Worm (Caenorhabditis elegans) whole organism, L4 larva: ENCODE measurements around the gene C08F1.6.
"Not testable (repeated sequence)": the region's sequence is repeated elsewhere in the genome, so short reads cannot be mapped to it uniquely, and the experiment has no call there.

ENCODE experiments used
- D1046.2 ChIP-seq: fragments of 200-800 bp; sonication (Bioruptor generic); IDR thresholded peaks from 2 replicates; pipeline ENCODE4 v1.3.6; 2022; ENCODE audit warnings: missing genetic modification characterization, missing compliant biosample characterization
- Y105C5A.15 ChIP-seq: fragments of 200-800 bp; sonication (Bioruptor generic); IDR thresholded peaks from 2 replicates; pipeline ENCODE4 v1.3.6; 2022; ENCODE audit warnings: missing genetic modification characterization, missing compliant biosample characterization
- ZK546.5 ChIP-seq, 2 experiments: sonication (generic microtip); optimal IDR thresholded peaks; 2 replicates each; lab custom pipeline; 2017; ENCODE audit warnings: missing biosample characterization in 2 of 2, missing genetic modification characterization in 2 of 2
- aly-2 ChIP-seq: sonication (generic microtip); optimal IDR thresholded peaks from 2 replicates; lab custom pipeline; 2018; ENCODE audit warnings: missing biosample characterization, missing genetic modification characterization
- arid-1 ChIP-seq: fragments of 200-800 bp; sonication (Bioruptor generic); conservative IDR thresholded peaks from 2 replicates; pipeline ENCODE4 v1.3.6; 2022; ENCODE audit warnings: missing genetic modification reagents, missing genetic modification characterization, missing compliant biosample characterization
- attf-4 ChIP-seq: sonication (generic microtip); optimal IDR thresholded peaks from 3 replicates; lab custom pipeline; 2017; ENCODE audit warnings: missing biosample characterization, missing genetic modification characterization
- ceh-20 ChIP-seq: fragments of 200-800 bp; sonication (Bioruptor generic); IDR thresholded peaks from 2 replicates; pipeline ENCODE4 v1.3.6; 2022; ENCODE audit warnings: missing genetic modification reagents, missing genetic modification characterization, missing compliant biosample characterization
- ceh-44 ChIP-seq: fragments of 200-800 bp; sonication (Bioruptor generic); IDR thresholded peaks from 2 replicates; pipeline ENCODE4 v1.3.6; 2022; ENCODE audit warnings: missing genetic modification reagents, missing genetic modification characterization, missing compliant biosample characterization
- ceh-62 ChIP-seq: sonication (generic microtip); optimal IDR thresholded peaks from 2 replicates; lab custom pipeline; 2017; ENCODE audit warnings: missing biosample characterization, missing genetic modification characterization
- ceh-82 ChIP-seq: sonication (generic microtip); optimal IDR thresholded peaks from 2 replicates; lab custom pipeline; 2017; ENCODE audit warnings: missing biosample characterization, missing genetic modification characterization
- ctbp-1 ChIP-seq: fragments of 200-800 bp; sonication (Bioruptor generic); IDR thresholded peaks from 2 replicates; pipeline ENCODE4 v1.3.6; 2022; ENCODE audit warnings: missing genetic modification reagents, missing genetic modification characterization, missing compliant biosample characterization
- daf-12 ChIP-seq: fragments of 150-350 bp; optimal IDR thresholded peaks from 2 replicates; lab custom pipeline; 2014; ENCODE audit warnings: missing biosample characterization, missing genetic modification reagents, missing genetic modification characterization
- daf-16 ChIP-seq, 3 experiments: sonication (generic microtip); optimal IDR thresholded peaks; 2 replicates each; lab custom pipeline; 2016 to 2017; ENCODE audit warnings: missing genetic modification characterization in 3 of 3, missing genetic modification reagents in 3 of 3, mild to moderate bottlenecking in 2 of 3, missing compliant biosample characterization in 2 of 3, missing biosample characterization in 1 of 3, moderate library complexity in 1 of 3
- daf-8 ChIP-seq: fragments of 200-800 bp; sonication (Bioruptor generic); IDR thresholded peaks from 2 replicates; pipeline ENCODE4 v1.3.6; 2022; ENCODE audit warnings: missing genetic modification characterization, missing compliant biosample characterization
- fos-1 ChIP-seq: fragments of 150-350 bp; optimal IDR thresholded peaks from 2 replicates; lab custom pipeline; 2014; ENCODE audit warnings: missing biosample characterization, missing genetic modification characterization
- gei-8 ChIP-seq: fragments of 200-800 bp; sonication (Bioruptor generic); optimal IDR thresholded peaks from 2 replicates; lab custom pipeline; 2018; ENCODE audit warnings: mild to moderate bottlenecking, missing genetic modification characterization, missing compliant biosample characterization
- lim-7 ChIP-seq: fragments of 200-800 bp; sonication (Bioruptor generic); IDR thresholded peaks from 2 replicates; pipeline ENCODE4 v1.3.6; 2022; ENCODE audit warnings: missing genetic modification characterization, missing compliant biosample characterization
- lin-13 ChIP-seq: fragments of 150-350 bp; optimal IDR thresholded peaks from 2 replicates; lab custom pipeline; 2014; ENCODE audit warnings: missing biosample characterization, missing genetic modification reagents, missing genetic modification characterization
- lin-15B ChIP-seq: fragments of 150-350 bp; sonication (generic microtip); optimal IDR thresholded peaks from 3 replicates; lab custom pipeline; 2014; ENCODE audit warnings: missing biosample characterization, missing genetic modification characterization
- lin-39 ChIP-seq: fragments of 150-350 bp; optimal IDR thresholded peaks from 2 replicates; lab custom pipeline; 2014; ENCODE audit warnings: missing biosample characterization, missing genetic modification reagents, missing genetic modification characterization
- madf-9 ChIP-seq: fragments of 200-800 bp; sonication (Bioruptor generic); conservative IDR thresholded peaks from 2 replicates; pipeline ENCODE4 v1.3.6; 2022; ENCODE audit warnings: missing genetic modification reagents, missing genetic modification characterization, missing compliant biosample characterization
- mxl-3 ChIP-seq: fragments of 200-800 bp; sonication (Bioruptor generic); optimal IDR thresholded peaks from 2 replicates; lab custom pipeline; 2018; ENCODE audit warnings: mild to moderate bottlenecking, missing genetic modification characterization, missing compliant biosample characterization
- nhr-28 ChIP-seq: fragments of 150-350 bp; optimal IDR thresholded peaks from 2 replicates; lab custom pipeline; 2014; ENCODE audit warnings: missing biosample characterization, missing genetic modification characterization
- nhr-41 ChIP-seq: fragments of 200-800 bp; sonication (Bioruptor generic); IDR thresholded peaks from 2 replicates; pipeline ENCODE4 v1.3.6; 2022; ENCODE audit warnings: missing genetic modification reagents, missing genetic modification characterization, missing compliant biosample characterization
- pha-4 ChIP-seq, 2 experiments: fragments of 150-350 bp in 1 of 2; fragments of 200-800 bp in 1 of 2; sonication (Bioruptor generic) in 1 of 2; IDR thresholded peaks in 1 of 2; optimal IDR thresholded peaks in 1 of 2; 2 replicates each; pipeline versions ENCODE4 v1.3.6 to Lab custom; 2014 to 2022; ENCODE audit warnings: missing genetic modification characterization in 2 of 2, missing genetic modification reagents in 2 of 2, missing biosample characterization in 1 of 2, missing compliant biosample characterization in 1 of 2
- pqm-1 ChIP-seq: sonication (generic microtip); optimal IDR thresholded peaks from 2 replicates; lab custom pipeline; 2017; ENCODE audit warnings: missing biosample characterization, missing genetic modification characterization
- saeg-2 ChIP-seq: fragments of 200-800 bp; sonication (Bioruptor generic); IDR thresholded peaks from 2 replicates; pipeline ENCODE4 v1.3.6; 2022; ENCODE audit warnings: missing genetic modification reagents, missing genetic modification characterization, missing compliant biosample characterization
- sdz-12 ChIP-seq: fragments of 200-800 bp; sonication (Bioruptor generic); optimal IDR thresholded peaks from 2 replicates; lab custom pipeline; 2018; ENCODE audit warnings: mild to moderate bottlenecking, missing genetic modification characterization, missing compliant biosample characterization
- skn-1 ChIP-seq: fragments of 150-350 bp; optimal IDR thresholded peaks from 2 replicates; lab custom pipeline; 2014; ENCODE audit warnings: missing biosample characterization, missing genetic modification characterization
- snpc-4 ChIP-seq: fragments of 150-350 bp; optimal IDR thresholded peaks from 2 replicates; lab custom pipeline; 2014; ENCODE audit warnings: missing biosample characterization, missing genetic modification characterization
- spr-1 ChIP-seq: sonication (generic microtip); optimal IDR thresholded peaks from 2 replicates; lab custom pipeline; 2016; ENCODE audit warnings: mild to moderate bottlenecking, missing genetic modification characterization, missing compliant biosample characterization
- unc-130 ChIP-seq: sonication (generic microtip); optimal IDR thresholded peaks from 2 replicates; lab custom pipeline; 2016; ENCODE audit warnings: missing genetic modification reagents, missing genetic modification characterization, missing compliant biosample characterization
- unc-62 ChIP-seq, 3 experiments: fragments of 150-350 bp in 1 of 3; sonication (generic microtip); optimal IDR thresholded peaks in 2 of 3; peaks in 1 of 3; 1 replicate in 1 of 3; 2 replicates in 2 of 3; lab custom pipeline; 2014 to 2017; ENCODE audit warnings: missing biosample characterization in 3 of 3, missing genetic modification characterization in 3 of 3, missing genetic modification reagents in 3 of 3, missing genotype in 1 of 3
- zip-2 ChIP-seq: fragments of 150-350 bp; optimal IDR thresholded peaks from 2 replicates; lab custom pipeline; 2014; ENCODE audit warnings: missing biosample characterization, missing genetic modification characterization

C08F1.6 gene

DNA sequence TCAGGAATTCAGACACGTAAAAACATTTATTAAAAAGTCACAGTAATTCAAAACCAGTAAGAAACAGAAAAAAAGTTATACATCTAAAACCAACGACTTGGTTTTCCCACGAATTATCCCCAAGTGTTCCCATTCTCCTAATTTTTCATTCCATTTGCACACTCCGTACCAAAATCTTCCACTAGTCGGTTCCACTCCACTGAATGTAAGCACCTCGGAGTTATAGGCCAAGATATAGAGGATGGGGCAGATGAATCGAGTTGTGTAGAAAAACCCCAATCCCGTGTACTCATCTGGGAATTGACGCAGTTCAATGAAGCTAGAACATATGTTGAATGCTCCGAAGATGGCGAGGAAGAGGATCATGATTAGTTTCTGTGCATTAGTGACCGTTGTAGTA is 779 bp downstream of the C08F1.6 start:
- TF ChIP-seq unc-62 (GFP tag; optimal IDR thresholded peaks at IDR 0.05 in 1 of 2; lab: Kevin White, UChicago): peak in 1 of 2 experiments; percentile 97
- no peak for TF ChIP-seq unc-62 (tag; optimal IDR thresholded peaks at IDR 0.05; lab: Kevin White, UChicago)
- no peak for TF ChIP-seq D1046.2 (GFP tag; lab: Robert Waterston, UW)
- no peak for TF ChIP-seq ceh-44
- TF ChIP-seq lin-13 (GFP tag; lab: Kevin White, UChicago): no peak
- no peak for TF ChIP-seq mxl-3 (GFP tag; lab: Kevin White, UChicago)
- no peak for TF ChIP-seq lim-7 (GFP tag; lab: Robert Waterston, UW)
- TF ChIP-seq ceh-62 (tag; lab: Kevin White, UChicago): no peak
- TF ChIP-seq daf-12 (tag; lab: Kevin White, UChicago): no peak

ce11 chrII:1786209-1786608 is 1.8 kb downstream of the C08F1.6 start, which contains the start of gene C08F1.10:
Gene C08F1.10, minus strand, starts transcription at chrII:1786309.
- TF ChIP-seq fos-1 (no peak), daf-8 (GFP tag; lab: Robert Waterston, UW) (no peak), lin-15B (tag; lab: Kevin White, UChicago) (no peak), gei-8 (no peak), nhr-41 (no peak), ctbp-1 (GFP tag; lab: Robert Waterston, UW) (no peak), ceh-82 (tag; lab: Kevin White, UChicago) (no peak), nhr-28 (no peak), spr-1 (tag; lab: Kevin White, UChicago) (no peak), attf-4 (tag; lab: Kevin White, UChicago) (no peak), unc-130 (GFP tag; lab: Kevin White, UChicago) (no peak), aly-2 (tag; lab: Kevin White, UChicago) (no peak), zip-2 (tag; lab: Kevin White, UChicago) (no peak), ZK546.5 (tag; optimal IDR thresholded peaks at IDR 0.05; lab: Kevin White, UChicago) (no peak), daf-16 (GFP tag; optimal IDR thresholded peaks at IDR 0.05; lab: Kevin White, UChicago) (no peak), daf-16 (tag; optimal IDR thresholded peaks at IDR 0.05; lab: Kevin White, UChicago) (no peak), snpc-4 (no peak), pqm-1 (tag; lab: Kevin White, UChicago) (no peak)

DNA sequence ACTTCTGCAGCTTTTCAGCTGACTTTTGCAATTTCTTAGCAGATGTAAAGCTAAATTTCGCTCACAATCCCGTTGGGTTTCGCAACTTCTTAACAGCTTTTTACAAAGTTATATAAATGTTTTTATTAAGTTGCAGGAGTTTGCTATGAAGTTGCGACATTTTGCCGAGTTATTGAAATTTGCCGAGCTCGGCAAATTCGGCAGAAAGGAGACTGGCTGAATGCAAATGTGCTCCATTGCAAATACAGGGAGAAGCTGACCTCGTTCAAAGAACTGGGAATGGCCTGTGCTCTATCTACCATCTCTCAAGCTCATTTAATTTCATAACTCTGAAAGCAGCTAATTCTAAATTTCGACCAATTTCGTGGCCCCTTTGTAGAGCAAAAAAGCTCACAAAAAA is 3.2 kb downstream of the C08F1.6 start, which contains the start of gene C08F1.11:
Gene C08F1.11, minus strand, starts transcription at position 101 of the 400 bp plus-strand sequence.
- TF ChIP-seq saeg-2 (GFP tag; lab: Robert Waterston, UW): no peak
- no peak for TF ChIP-seq skn-1
- TF ChIP-seq ceh-20: no peak

DNA sequence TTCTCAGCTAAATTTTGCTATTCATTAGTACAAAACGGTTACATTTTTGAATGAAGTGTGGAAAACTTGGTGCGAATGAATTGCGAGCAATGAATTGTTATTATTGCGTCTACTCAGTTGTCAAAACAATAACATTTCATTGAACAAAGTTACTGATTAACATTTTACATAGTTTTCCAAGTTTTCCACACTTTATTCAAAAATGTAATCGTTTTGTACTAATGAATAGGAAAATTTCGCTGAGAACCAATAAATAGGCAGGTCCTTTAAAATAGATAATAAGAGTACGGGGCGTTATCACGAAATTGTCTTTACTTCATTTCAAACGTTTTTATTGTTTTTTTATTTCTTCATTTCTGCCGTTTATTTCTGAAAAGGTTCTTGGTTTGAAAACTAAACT is 5.5 kb downstream of the C08F1.6 start, which contains the start of gene math-4:
Gene math-4, minus strand, starts transcription at position 101 of the 400 bp plus-strand sequence.
- TF ChIP-seq pha-4 (GFP tag; IDR thresholded peaks at IDR 0.05; lab: Robert Waterston, UW): no peak
- TF ChIP-seq pha-4 (tag; optimal IDR thresholded peaks at IDR 0.05; lab: Kevin White, UChicago): no peak
- TF ChIP-seq sdz-12 (GFP tag; lab: Kevin White, UChicago): no peak
- no peak for TF ChIP-seq Y105C5A.15 (GFP tag; lab: Robert Waterston, UW)
- TF ChIP-seq madf-9 (GFP tag; lab: Robert Waterston, UW): no peak
- TF ChIP-seq mxl-3 (GFP tag; lab: Kevin White, UChicago): no peak
- no peak for TF ChIP-seq ZK546.5 (tag; optimal IDR thresholded peaks at IDR 0.05; lab: Kevin White, UChicago)
- TF ChIP-seq, all 104 proteins: peak for 0

ce11 chrII:1775234-1775633 is 12.8 kb downstream of the C08F1.6 start, which contains the start of gene F36H5.14:
Gene F36H5.14, plus strand, starts transcription at chrII:1775534.
- not testable (repeated sequence) for TF ChIP-seq lin-39; arid-1 (GFP tag; lab: Robert Waterston, UW); ceh-62 (tag; lab: Kevin White, UChicago)
- TF ChIP-seq, all 104 proteins: peak for 0; not testable (repeated sequence) for 104
